Worm (Caenorhabditis elegans) whole organism, late embryonic: ENCODE data around the gene nex-3.

Experiments
- ama-1 ChIP-seq: fragments of 150-350 bp; optimal IDR thresholded peaks from 2 replicates; lab custom pipeline; 2014
- elt-4 ChIP-seq: sonication (generic microtip); optimal IDR thresholded peaks from 2 replicates; lab custom pipeline; 2016; ENCODE audit warnings: missing genetic modification characterization, missing compliant biosample characterization
- npax-4 ChIP-seq: sonication (generic microtip); optimal IDR thresholded peaks from 2 replicates; lab custom pipeline; 2016; ENCODE audit warnings: missing genetic modification characterization, missing compliant biosample characterization
- pag-3 ChIP-seq: sonication (generic microtip); optimal IDR thresholded peaks from 2 replicates; lab custom pipeline; 2016; ENCODE audit warnings: missing compliant biosample characterization, missing genetic modification characterization, borderline replicate concordance

- TF ChIP-seq npax-4 (no peak), pag-3 (no peak), ama-1 (lab: Kevin White, UChicago) (no peak), elt-4 (tag; lab: Kevin White, UChicago) (no peak)
Observed at ce11 chrIII:4487271-4487670, 45.4 kb downstream of the nex-3 start.
